Fruit fly (Drosophila melanogaster) whole organism, embryonic: Measurements from ENCODE around the gene CG13085.
A peak's percentile ranks its signal among the peaks of the same experiment; 100 is the strongest.

Experiments
- ATbp ChIP-seq: fragments of 200-800 bp; sonication (Bioruptor generic); optimal IDR thresholded peaks from 2 replicates; lab custom pipeline; 2017; ENCODE audit warnings: missing biosample characterization, mild to moderate bottlenecking, missing genetic modification characterization, missing genetic modification reagents
- Ada2b ChIP-seq: fragments of 200-800 bp; sonication (Bioruptor generic); IDR thresholded peaks from 2 replicates; pipeline ENCODE4 v1.3.6; 2022; ENCODE audit warnings: missing biosample characterization, missing genetic modification characterization
- Atf6 ChIP-seq: fragments of 200-800 bp; sonication (Bioruptor generic); IDR thresholded peaks from 2 replicates; pipeline ENCODE4 v1.3.6; 2022; ENCODE audit warnings: missing biosample characterization, missing genetic modification characterization
- CG11695 ChIP-seq: fragments of 200-800 bp; sonication (Bioruptor generic); IDR thresholded peaks from 3 replicates; pipeline ENCODE4 v1.3.6; 2022; ENCODE audit warnings: missing biosample characterization, missing genetic modification characterization
- CG1233 ChIP-seq: fragments of 200-800 bp; sonication (Bioruptor generic); optimal IDR thresholded peaks from 4 replicates; lab custom pipeline; 2018; ENCODE audit warnings: missing biosample characterization, mild to moderate bottlenecking, missing genetic modification characterization
- CG12659 ChIP-seq: fragments of 200-800 bp; sonication (Bioruptor generic); optimal IDR thresholded peaks from 3 replicates; lab custom pipeline; 2017; ENCODE audit warnings: mild to moderate bottlenecking, missing biosample characterization, missing genetic modification reagents, missing genetic modification characterization
- CG12942 ChIP-seq: fragments of 200-800 bp; sonication (Bioruptor generic); optimal IDR thresholded peaks from 3 replicates; lab custom pipeline; 2016; ENCODE audit warnings: missing biosample characterization, missing genetic modification characterization
- CG15011 ChIP-seq: fragments of 200-800 bp; sonication (Bioruptor generic); optimal IDR thresholded peaks from 3 replicates; lab custom pipeline; 2018; ENCODE audit warnings: missing biosample characterization, mild to moderate bottlenecking, missing genetic modification characterization
- CG15269 ChIP-seq: fragments of 200-800 bp; sonication (Bioruptor generic); optimal IDR thresholded peaks from 2 replicates; lab custom pipeline; 2018; ENCODE audit warnings: missing biosample characterization, mild to moderate bottlenecking, missing genetic modification characterization, moderate library complexity
- CG16863 ChIP-seq: fragments of 200-800 bp; sonication (Bioruptor generic); optimal IDR thresholded peaks from 3 replicates; lab custom pipeline; 2016; ENCODE audit warnings: missing biosample characterization, missing genetic modification characterization
- CG2875 ChIP-seq: fragments of 200-800 bp; sonication (Bioruptor generic); optimal IDR thresholded peaks from 2 replicates; lab custom pipeline; 2017; ENCODE audit warnings: missing biosample characterization, mild to moderate bottlenecking, missing genetic modification characterization, missing genetic modification reagents
- CG30431 ChIP-seq: fragments of 200-800 bp; sonication (Bioruptor generic); optimal IDR thresholded peaks from 2 replicates; lab custom pipeline; 2017; ENCODE audit warnings: missing biosample characterization, missing genetic modification characterization
- CG32532 ChIP-seq: fragments of 200-800 bp; sonication (Bioruptor generic); IDR thresholded peaks from 2 replicates; pipeline ENCODE4 v1.3.6; 2022; ENCODE audit warnings: missing biosample characterization, missing genetic modification characterization
- CG32772 ChIP-seq: fragments of 200-800 bp; sonication (Bioruptor generic); IDR thresholded peaks from 2 replicates; pipeline ENCODE4 v1.3.6; 2022; ENCODE audit warnings: missing biosample characterization, missing genetic modification characterization
- CG3281 ChIP-seq: fragments of 200-800 bp; sonication (Bioruptor generic); optimal IDR thresholded peaks from 3 replicates; lab custom pipeline; 2017; ENCODE audit warnings: missing biosample characterization, mild to moderate bottlenecking, missing genetic modification characterization
- CG4707 ChIP-seq: fragments of 200-800 bp; sonication (Bioruptor generic); optimal IDR thresholded peaks from 2 replicates; lab custom pipeline; 2018; ENCODE audit warnings: missing biosample characterization, mild to moderate bottlenecking, missing genetic modification characterization, moderate library complexity
- CG6683 ChIP-seq: fragments of 200-800 bp; sonication (Bioruptor generic); optimal IDR thresholded peaks from 2 replicates; lab custom pipeline; 2017; ENCODE audit warnings: missing biosample characterization, mild to moderate bottlenecking, missing genetic modification characterization, missing genetic modification reagents
- CG7839 ChIP-seq: fragments of 200-800 bp; sonication (Bioruptor generic); optimal IDR thresholded peaks from 3 replicates; lab custom pipeline; 2018; ENCODE audit warnings: missing biosample characterization, mild to moderate bottlenecking, missing genetic modification characterization, moderate library complexity
- CG8388 ChIP-seq: fragments of 200-800 bp; sonication (Bioruptor generic); optimal IDR thresholded peaks from 2 replicates; lab custom pipeline; 2019; ENCODE audit warnings: missing biosample characterization, mild to moderate bottlenecking, missing genetic modification characterization, moderate library complexity
- CG9817 ChIP-seq: fragments of 200-800 bp; sonication (Bioruptor generic); optimal IDR thresholded peaks from 2 replicates; lab custom pipeline; 2018; ENCODE audit warnings: missing biosample characterization, mild to moderate bottlenecking, missing genetic modification characterization, moderate library complexity
- D ChIP-seq, 2 experiments: fragments of 200-800 bp in 1 of 2; fragments of >200 bp in 1 of 2; sonication (Bioruptor generic) in 1 of 2; optimal IDR thresholded peaks; 2 replicates in 1 of 2; 3 replicates in 1 of 2; lab custom pipeline; 2017; ENCODE audit warnings: mild to moderate bottlenecking in 1 of 2, missing biosample characterization in 1 of 2, missing genetic modification characterization in 1 of 2, missing genetic modification reagents in 1 of 2
- D19B ChIP-seq: fragments of 200-800 bp; sonication (Bioruptor generic); optimal IDR thresholded peaks from 2 replicates; lab custom pipeline; 2017; ENCODE audit warnings: missing biosample characterization, mild to moderate bottlenecking, missing genetic modification characterization
- Dbx ChIP-seq: fragments of 200-800 bp; sonication (Bioruptor generic); IDR thresholded peaks from 3 replicates; pipeline ENCODE4 v1.3.6; 2022; ENCODE audit warnings: missing biosample characterization, missing genetic modification characterization
- Deaf1 ChIP-seq: fragments of 200-800 bp; optimal IDR thresholded peaks from 3 replicates; lab custom pipeline; 2019; ENCODE audit warnings: missing biosample characterization, mild to moderate bottlenecking, missing genetic modification characterization, moderate library complexity
- ERR ChIP-seq: fragments of 200-800 bp; sonication (Bioruptor generic); optimal IDR thresholded peaks from 2 replicates; lab custom pipeline; 2016; ENCODE audit warnings: missing biosample characterization, missing genetic modification characterization
- Lpt ChIP-seq: fragments of >200 bp; optimal IDR thresholded peaks from 2 replicates; lab custom pipeline; 2018; ENCODE audit warnings: missing biosample characterization, missing genetic modification characterization
- MBD-R2 ChIP-seq: fragments of 200-800 bp; sonication (Bioruptor generic); IDR thresholded peaks from 2 replicates; pipeline ENCODE4 v1.3.6; 2022; ENCODE audit warnings: missing biosample characterization, missing genetic modification characterization
- Med ChIP-seq: fragments of 200-800 bp; sonication (Bioruptor generic); peaks from one replicate; lab custom pipeline; 2016; ENCODE audit warnings: missing biosample characterization, missing genetic modification characterization, mild to moderate bottlenecking, inconsistent platforms, moderate library complexity
- Meics ChIP-seq: fragments of 200-800 bp; sonication (Bioruptor generic); optimal IDR thresholded peaks from 2 replicates; lab custom pipeline; 2017; ENCODE audit warnings: missing biosample characterization, mild to moderate bottlenecking, missing genetic modification characterization
- Mrtf ChIP-seq: fragments of 200-800 bp; sonication (Bioruptor generic); IDR thresholded peaks from 3 replicates; pipeline ENCODE4 v1.3.6; 2022; ENCODE audit warnings: missing biosample characterization, missing genetic modification characterization
- Ravus ChIP-seq: fragments of 200-800 bp; sonication (Bioruptor generic); IDR thresholded peaks from 2 replicates; pipeline ENCODE4 v1.3.6; 2022; ENCODE audit warnings: missing biosample characterization, missing genetic modification characterization
- Rx ChIP-seq: fragments of 200-800 bp; sonication (Bioruptor generic); IDR thresholded peaks from 2 replicates; pipeline ENCODE4 v1.3.6; 2022; ENCODE audit warnings: missing biosample characterization, missing genetic modification characterization
- ap ChIP-seq: fragments of 200-800 bp; sonication (Bioruptor generic); IDR thresholded peaks from 2 replicates; pipeline ENCODE4 v1.3.6; 2022; ENCODE audit warnings: missing biosample characterization, missing genetic modification characterization
- btn ChIP-seq: fragments of 200-800 bp; sonication (Bioruptor generic); optimal IDR thresholded peaks from 2 replicates; lab custom pipeline; 2016; ENCODE audit warnings: missing biosample characterization, missing genetic modification characterization
- crol ChIP-seq: fragments of 200-800 bp; sonication (Bioruptor generic); IDR thresholded peaks from 2 replicates; pipeline ENCODE4 v1.3.6; 2022; ENCODE audit warnings: missing biosample characterization, missing genetic modification characterization
- gem ChIP-seq: fragments of 200-800 bp; sonication (Bioruptor generic); optimal IDR thresholded peaks from 2 replicates; lab custom pipeline; 2019; ENCODE audit warnings: missing biosample characterization, mild to moderate bottlenecking, missing genetic modification characterization, moderate library complexity
- h ChIP-seq: fragments of >200 bp; optimal IDR thresholded peaks from 2 replicates; lab custom pipeline; 2017
- kni ChIP-seq: fragments of 200-800 bp; sonication (Bioruptor generic); optimal IDR thresholded peaks from 3 replicates; lab custom pipeline; 2017; ENCODE audit warnings: mild to moderate bottlenecking, missing biosample characterization, missing genetic modification reagents, missing genetic modification characterization
- lab ChIP-seq: fragments of 200-800 bp; sonication (Bioruptor generic); optimal IDR thresholded peaks from 3 replicates; lab custom pipeline; 2017; ENCODE audit warnings: missing biosample characterization, missing genetic modification characterization, mild to moderate bottlenecking, moderate library complexity, missing genetic modification reagents
- nerfin-2 ChIP-seq: fragments of 200-800 bp; sonication (Bioruptor generic); IDR thresholded peaks from 2 replicates; pipeline ENCODE4 v1.3.6; 2022; ENCODE audit warnings: missing biosample characterization, missing genetic modification characterization; ENCODE audit not compliant: partially characterized antibody
- pita ChIP-seq: fragments of 200-800 bp; sonication (Bioruptor generic); optimal IDR thresholded peaks from 2 replicates; lab custom pipeline; 2017; ENCODE audit warnings: missing biosample characterization, mild to moderate bottlenecking, missing genetic modification characterization
- shn ChIP-seq: fragments of 200-800 bp; sonication (Bioruptor generic); optimal IDR thresholded peaks from 3 replicates; lab custom pipeline; 2016; ENCODE audit warnings: missing biosample characterization, missing genetic modification characterization
- slbo ChIP-seq: fragments of 200-800 bp; sonication (Bioruptor generic); IDR thresholded peaks from 2 replicates; pipeline ENCODE4 v1.3.6; 2022; ENCODE audit warnings: missing biosample characterization, missing genetic modification characterization
- ssp ChIP-seq: fragments of 200-800 bp; sonication (Bioruptor generic); IDR thresholded peaks from 2 replicates; pipeline ENCODE4 v1.3.6; 2022; ENCODE audit warnings: missing biosample characterization, missing genetic modification characterization
- ttk ChIP-seq: fragments of 200-800 bp; sonication (Bioruptor generic); IDR thresholded peaks from 2 replicates; pipeline ENCODE4 v2.1.2; 2022; ENCODE audit warnings: missing biosample characterization, missing genetic modification characterization
- twi ChIP-seq: fragments of 200-800 bp; optimal IDR thresholded peaks from 2 replicates; lab custom pipeline; 2019; ENCODE audit warnings: missing biosample characterization, mild to moderate bottlenecking, missing genetic modification characterization, moderate library complexity
- unc-4 ChIP-seq: fragments of 200-800 bp; sonication (Bioruptor generic); IDR thresholded peaks from 2 replicates; pipeline ENCODE4 v1.3.6; 2022; ENCODE audit warnings: missing biosample characterization, missing genetic modification characterization; ENCODE audit not compliant: partially characterized antibody

CG13085 gene

dm6 chr2L:19415859-19416258, 8.0 kb upstream of the CG13085 start (continued):
- TF ChIP-seq Lpt (GFP tag; lab: Kevin White, UChicago) (no peak), shn (GFP tag; lab: Kevin White, UChicago) (no peak), ap (GFP tag; lab: Robert Waterston, UW) (no peak), twi (tag; lab: Kevin White, UChicago) (no peak), crol (GFP tag; lab: Robert Waterston, UW) (no peak), Mrtf (GFP tag; lab: Robert Waterston, UW) (peak; percentile 28; the same call in 1 of the 3 replicates), btn (GFP tag; lab: Kevin White, UChicago) (no peak), Dbx (GFP tag; lab: Robert Waterston, UW) (0 out of 3 replicates have a peak, but pooled peaks have one; percentile 20), ttk (no peak), lab (GFP tag; lab: Kevin White, UChicago) (peak; percentile 31), nerfin-2 (GFP tag; lab: Robert Waterston, UW) (no peak), Ada2b (GFP tag; lab: Robert Waterston, UW) (0 out of 2 replicates have a peak, but pooled peaks have one; percentile 7), CG8388 (GFP tag; lab: Kevin White, UChicago) (no peak), slbo (GFP tag; lab: Robert Waterston, UW) (peak; percentile 62), CG7839 (tag; lab: Kevin White, UChicago) (peak; percentile 37), CG6683 (GFP tag; lab: Kevin White, UChicago) (no peak), CG2875 (GFP tag; lab: Kevin White, UChicago) (no peak), MBD-R2 (no peak), ATbp (GFP tag; lab: Kevin White, UChicago) (no peak), Meics (GFP tag; lab: Kevin White, UChicago) (peak; percentile 49), CG32772 (no peak), CG12942 (GFP tag; lab: Kevin White, UChicago) (no peak), Rx (GFP tag; lab: Robert Waterston, UW) (no peak), Med (GFP tag; lab: Kevin White, UChicago) (peak; percentile 45), CG30431 (GFP tag; lab: Kevin White, UChicago) (no peak), ERR (GFP tag; lab: Kevin White, UChicago) (no peak), pita (GFP tag; lab: Kevin White, UChicago) (no peak), CG15269 (tag; lab: Kevin White, UChicago) (peak; percentile 66), unc-4 (GFP tag; lab: Robert Waterston, UW) (no peak), CG15011 (GFP tag; lab: Kevin White, UChicago) (no peak), ssp (GFP tag; lab: Robert Waterston, UW) (no peak), CG11695 (GFP tag; lab: Robert Waterston, UW) (peak; percentile 77), kni (GFP tag; lab: Kevin White, UChicago) (no peak), Atf6 (GFP tag; lab: Robert Waterston, UW) (peak; percentile 59), gem (tag; lab: Kevin White, UChicago) (peak; percentile 24), CG32532 (peak; percentile 53; the same call in 1 of the 2 replicates), Deaf1 (tag; lab: Kevin White, UChicago) (peak; percentile 3), CG16863 (GFP tag; lab: Kevin White, UChicago) (no peak), CG4707 (GFP tag; lab: Kevin White, UChicago) (no peak), CG3281 (GFP tag; lab: Kevin White, UChicago) (peak; percentile 41), D19B (GFP tag; lab: Kevin White, UChicago) (no peak), CG1233 (no peak), Ravus (GFP tag; lab: Robert Waterston, UW) (no peak), h (lab: Kevin White, UChicago) (no peak), D (optimal IDR thresholded peaks at IDR 0.05; lab: Kevin White, UChicago) (no peak), D (GFP tag; optimal IDR thresholded peaks at IDR 0.05; lab: Kevin White, UChicago) (no peak), CG12659 (GFP tag; lab: Kevin White, UChicago) (peak; percentile 35), CG9817 (peak; percentile 47)
